Worm (Caenorhabditis elegans): ENCODE measurements around the gene fbxa-170.
"Not testable (repeated sequence)": the region's sequence is repeated elsewhere in the genome, so short reads cannot be mapped to it uniquely, and the experiment has no call there.

DNA sequence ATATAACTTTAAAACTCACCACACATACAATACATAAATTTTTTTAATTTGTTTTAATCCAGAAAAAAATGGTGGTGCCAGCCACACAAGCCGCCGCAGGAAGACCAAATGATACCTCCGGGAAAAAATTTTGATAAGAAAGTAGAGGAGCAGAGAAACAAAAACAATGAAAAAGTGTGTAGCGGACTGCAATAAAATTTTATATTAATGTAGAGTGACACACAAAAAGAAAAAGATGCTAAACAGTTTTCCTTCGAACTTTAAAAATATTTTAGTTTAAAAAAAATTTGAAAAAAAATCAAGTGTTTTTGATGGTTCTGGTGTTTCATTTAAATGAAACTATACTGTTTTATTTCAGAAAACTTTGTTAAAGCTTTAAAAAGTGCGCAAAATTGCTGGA, 12.1 kb upstream of the fbxa-170 start, which contains the start of gene C36C9.12:
- TF ChIP-seq ama-1 (optimal IDR thresholded peaks at IDR 0.05); lin-39 (tag; optimal IDR thresholded peaks at IDR 0.05); nhr-11 (tag; optimal IDR thresholded peaks at IDR 0.05): not testable (repeated sequence)
